Fruit fly (Drosophila melanogaster): ENCODE results near the gene CG33764.

CG33764 gene

DNA sequence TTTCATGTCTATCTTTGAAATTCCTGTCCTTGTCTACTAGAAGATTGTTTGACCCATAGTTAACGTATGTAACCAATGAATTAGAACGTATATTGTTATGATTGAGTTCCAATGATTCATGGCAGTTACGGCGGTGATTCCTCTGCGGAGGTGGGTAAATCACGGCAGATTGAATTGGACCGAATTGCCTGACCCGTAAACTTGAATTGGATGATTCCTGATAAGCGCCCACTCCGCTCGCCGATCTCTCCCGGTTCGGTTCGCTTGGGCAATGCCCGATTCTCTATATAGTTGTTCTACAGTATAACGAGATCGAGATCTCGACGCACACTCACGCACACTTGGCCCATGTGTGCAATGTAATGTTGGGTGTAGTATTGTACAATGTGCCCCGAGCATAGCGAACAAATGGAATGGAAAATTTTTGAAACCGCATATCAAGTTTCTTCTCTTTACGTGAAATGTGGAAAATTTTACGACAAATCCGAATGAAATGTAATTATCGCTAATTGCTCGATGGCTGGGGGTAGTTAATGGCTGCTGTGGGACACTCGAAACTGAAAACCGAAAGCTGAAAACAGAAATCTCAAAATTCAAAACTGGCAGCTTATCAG is 35.8 kb downstream of the CG33764 start (continued):
- TF ChIP-seq Ets97D (GFP tag; optimal IDR thresholded peaks at IDR 0.05) (no peak), zen2 (GFP tag; IDR thresholded peaks at IDR 0.05; ENCODE audit: partially characterized antibody) (no peak), bowl (GFP tag; IDR thresholded peaks at IDR 0.05) (no peak), CG12236 (GFP tag; optimal IDR thresholded peaks at IDR 0.05) (no peak), CoRest (tag; optimal IDR thresholded peaks at IDR 0.05) (no peak), phol (tag; optimal IDR thresholded peaks at IDR 0.05) (no peak), ara (GFP tag; IDR thresholded peaks at IDR 0.05) (0 out of 2 replicates have a peak, but pooled peaks have one; percentile 5), CG9609 (GFP tag; optimal IDR thresholded peaks at IDR 0.05) (no peak), Med (GFP tag) (no peak), H2.0 (GFP tag; IDR thresholded peaks at IDR 0.05) (no peak), CG12299 (tag; optimal IDR thresholded peaks at IDR 0.05) (no peak), Doc3 (GFP tag; IDR thresholded peaks at IDR 0.05; ENCODE audit: partially characterized antibody) (no peak), MBD-R2 (GFP tag; IDR thresholded peaks at IDR 0.05) (no peak), prd (optimal IDR thresholded peaks at IDR 0.05) (no peak), prd (GFP tag; IDR thresholded peaks at IDR 0.05) (no peak), E2f2 (GFP tag; IDR thresholded peaks at IDR 0.05) (no peak), grau (tag; optimal IDR thresholded peaks at IDR 0.05) (no peak), CG3281 (GFP tag; optimal IDR thresholded peaks at IDR 0.05) (no peak), crc (GFP tag; optimal IDR thresholded peaks at IDR 0.05) (no peak), hb (GFP tag; IDR thresholded peaks at IDR 0.05; ENCODE audit: partially characterized antibody) (no peak), NFAT (GFP tag; IDR thresholded peaks at IDR 0.05) (no peak), exex (tag; optimal IDR thresholded peaks at IDR 0.05) (no peak), CG7786 (GFP tag; optimal IDR thresholded peaks at IDR 0.05) (no peak), btn (GFP tag; optimal IDR thresholded peaks at IDR 0.05) (no peak), CG31365 (tag; optimal IDR thresholded peaks at IDR 0.05) (no peak), zfh2 (GFP tag; optimal IDR thresholded peaks at IDR 0.05) (no peak), unpg (GFP tag; optimal IDR thresholded peaks at IDR 0.05) (no peak), CG9215 (GFP tag; IDR thresholded peaks at IDR 0.05) (no peak), chinmo (GFP tag; IDR thresholded peaks at IDR 0.05; ENCODE audit: partially characterized antibody) (0 out of 4 replicates have a peak, but pooled peaks have one; percentile 15), chif (GFP tag; optimal IDR thresholded peaks at IDR 0.05) (no peak), ci (GFP tag; IDR thresholded peaks at IDR 0.05) (0 out of 3 replicates have a peak, but pooled peaks have one; percentile 21), row (GFP tag; IDR thresholded peaks at IDR 0.05) (no peak), sug (tag; optimal IDR thresholded peaks at IDR 0.05) (peak; percentile 86), Ssrp (tag; optimal IDR thresholded peaks at IDR 0.05) (no peak), twi (tag; optimal IDR thresholded peaks at IDR 0.05) (peak; percentile 71), CG13123 (GFP tag; optimal IDR thresholded peaks at IDR 0.05) (no peak), CG4328 (GFP tag; optimal IDR thresholded peaks at IDR 0.05) (no peak), da (GFP tag; optimal IDR thresholded peaks at IDR 0.05) (no peak), org-1 (GFP tag; optimal IDR thresholded peaks at IDR 0.05) (no peak), CG10267 (tag; optimal IDR thresholded peaks at IDR 0.05) (no peak), rib (GFP tag; IDR thresholded peaks at IDR 0.05) (no peak), HLH3B (GFP tag; IDR thresholded peaks at IDR 0.05) (0 out of 2 replicates have a peak, but pooled peaks have one; percentile 8), CG3847 (GFP tag; IDR thresholded peaks at IDR 0.05) (no peak), gcm2 (GFP tag; optimal IDR thresholded peaks at IDR 0.05) (no peak), slbo (GFP tag; IDR thresholded peaks at IDR 0.05) (no peak), CG18599 (GFP tag; optimal IDR thresholded peaks at IDR 0.05) (no peak), Antp (GFP tag; optimal IDR thresholded peaks at IDR 0.05) (no peak), tx (GFP tag; optimal IDR thresholded peaks at IDR 0.05) (no peak), dm (GFP tag; optimal IDR thresholded peaks at IDR 0.05) (no peak), Myb (GFP tag; optimal IDR thresholded peaks at IDR 0.05) (no peak), ac (GFP tag; optimal IDR thresholded peaks at IDR 0.05) (no peak), ab (GFP tag; optimal IDR thresholded peaks at IDR 0.05) (no peak)
